Worm (Caenorhabditis elegans): ENCODE measurements around the gene htz-1.
A peak's percentile ranks its signal among the peaks of the same experiment; 100 is the strongest.

ce11 chrIV:4445711-4446290, at the start of gene htz-1, which contains the start of gene wapl-1:
- no peak for TF ChIP-seq klf-2 (GFP tag; conservative IDR thresholded peaks at IDR 0.05)
- no peak for TF ChIP-seq ref-1 (GFP tag; conservative IDR thresholded peaks at IDR 0.05)
- TF ChIP-seq T22C8.4 (GFP tag; IDR thresholded peaks at IDR 0.05): no peak
- peak; percentile 32 for TF ChIP-seq cog-1 (tag; optimal IDR thresholded peaks at IDR 0.05)
- TF ChIP-seq flt-1 (GFP tag; IDR thresholded peaks at IDR 0.05): peak; percentile 80
- TF ChIP-seq med-1 (GFP tag; optimal IDR thresholded peaks at IDR 0.05; ENCODE audit: insufficient read depth): no peak
- TF ChIP-seq ztf-29 (GFP tag; IDR thresholded peaks at IDR 0.05): no peak
- TF ChIP-seq ztf-23 (GFP tag; IDR thresholded peaks at IDR 0.05): 0 out of 2 replicates have a peak, but pooled peaks have one; percentile 54
- no peak for TF ChIP-seq tab-1 (GFP tag; IDR thresholded peaks at IDR 0.05)
